Fruit fly (Drosophila melanogaster): ENCODE data around the gene mys.

mys gene

DNA sequence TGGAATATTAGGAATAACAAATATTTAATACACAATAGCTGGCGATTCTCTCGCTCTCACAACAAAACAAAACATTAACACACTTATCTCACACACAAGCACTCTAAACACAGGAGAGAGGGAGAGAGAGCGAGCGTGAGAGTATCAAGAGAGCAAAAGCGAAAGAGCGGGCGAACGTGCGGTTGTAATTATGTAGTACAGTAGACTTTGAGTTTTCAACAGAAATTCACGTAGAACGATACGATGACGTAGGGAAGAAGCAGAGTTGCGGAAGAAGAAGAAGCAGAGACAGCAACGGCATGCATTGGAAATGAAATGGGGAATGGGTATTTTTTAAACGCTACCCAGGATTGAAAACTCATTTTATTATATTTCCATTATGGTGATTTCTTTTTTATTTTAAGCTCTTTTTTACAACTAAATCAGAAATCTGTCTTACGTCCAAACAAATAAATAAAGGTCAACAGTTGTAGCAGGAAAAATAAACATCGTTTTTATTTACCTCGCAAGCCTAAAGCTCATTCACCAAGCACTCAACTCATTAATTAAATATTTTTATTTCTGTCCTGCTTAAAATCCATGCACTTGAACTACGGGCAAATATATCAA is 3.5 kb upstream of the mys start (continued):
- TF ChIP-seq fd3F (GFP tag; optimal IDR thresholded peaks at IDR 0.05) (no peak), CoRest (tag; optimal IDR thresholded peaks at IDR 0.05) (no peak), dysf (GFP tag; IDR thresholded peaks at IDR 0.05) (no peak), nerfin-1 (tag; optimal IDR thresholded peaks at IDR 0.05) (peak; percentile 68), Dek (tag; optimal IDR thresholded peaks at IDR 0.05) (peak; percentile 6), eve (GFP tag; optimal IDR thresholded peaks at IDR 0.05) (peak in 1 of 2 experiments; percentile 52), CG18262 (tag; optimal IDR thresholded peaks at IDR 0.05) (peak; percentile 19), danr (GFP tag; IDR thresholded peaks at IDR 0.05) (no peak), CG4360 (GFP tag; IDR thresholded peaks at IDR 0.05) (peak; percentile 39), Sox100B (GFP tag; optimal IDR thresholded peaks at IDR 0.05) (peak; percentile 39), ERR (GFP tag; optimal IDR thresholded peaks at IDR 0.05) (no peak), CG17612 (GFP tag; IDR thresholded peaks at IDR 0.05) (no peak), row (GFP tag; IDR thresholded peaks at IDR 0.05) (no peak), unc-4 (GFP tag; IDR thresholded peaks at IDR 0.05; ENCODE audit: partially characterized antibody) (0 out of 2 replicates have a peak, but pooled peaks have one; percentile 29), nom (GFP tag; optimal IDR thresholded peaks at IDR 0.05) (peak; percentile 84), CG2712 (tag; optimal IDR thresholded peaks at IDR 0.05) (peak; percentile 12), Doc3 (GFP tag; IDR thresholded peaks at IDR 0.05; ENCODE audit: partially characterized antibody) (no peak), vfl (GFP tag; optimal IDR thresholded peaks at IDR 0.05) (no peak), zen2 (GFP tag; IDR thresholded peaks at IDR 0.05; ENCODE audit: partially characterized antibody) (peak; percentile 11; the same call in 1 of the 3 replicates), CG17361 (GFP tag; IDR thresholded peaks at IDR 0.05) (0 out of 3 replicates have a peak, but pooled peaks have one; percentile 12), CG1832 (GFP tag; optimal IDR thresholded peaks at IDR 0.05) (peak; percentile 46), HHEX (GFP tag; optimal IDR thresholded peaks at IDR 0.05) (peak; percentile 23), sqz (GFP tag; optimal IDR thresholded peaks at IDR 0.05) (no peak), CG12391 (tag; optimal IDR thresholded peaks at IDR 0.05) (peak; percentile 24)

DNA sequence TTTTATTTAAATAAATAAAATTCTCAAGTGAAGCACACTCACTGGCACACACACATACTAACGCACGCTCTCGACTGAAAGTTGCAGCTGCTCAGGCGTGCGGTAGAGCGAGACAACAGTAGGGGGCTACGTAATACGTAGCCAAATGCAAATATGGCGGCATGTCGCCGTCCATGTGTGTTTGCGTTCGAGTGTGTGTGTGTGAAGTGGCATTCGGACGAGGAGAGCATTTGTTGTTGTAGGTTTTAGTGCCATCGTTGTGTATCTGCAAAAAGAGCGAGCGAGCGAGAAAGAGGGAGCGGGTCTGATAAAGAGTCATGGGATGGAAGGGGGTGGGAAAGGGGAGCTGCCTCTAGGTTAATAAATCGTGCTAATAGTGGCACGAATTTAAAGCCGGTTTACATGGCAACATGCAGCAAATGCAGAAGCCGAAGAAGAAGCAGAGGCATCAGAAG is 3.0 kb upstream of the mys start:
- TF ChIP-seq ash1 (GFP tag; optimal IDR thresholded peaks at IDR 0.05) (peak; percentile 68), CG1832 (GFP tag; optimal IDR thresholded peaks at IDR 0.05) (peak; percentile 74), CG5953 (GFP tag; IDR thresholded peaks at IDR 0.05) (no peak), lov (optimal IDR thresholded peaks at IDR 0.05) (no peak), lov (GFP tag; IDR thresholded peaks at IDR 0.05) (peak; percentile 65; the same call in 2 of the 3 replicates), CG13287 (GFP tag; IDR thresholded peaks at IDR 0.05; ENCODE audit: partially characterized antibody) (peak; percentile 35), CG3163 (GFP tag; optimal IDR thresholded peaks at IDR 0.05) (peak; percentile 35), CG10366 (GFP tag; IDR thresholded peaks at IDR 0.05) (no peak), wek (GFP tag; optimal IDR thresholded peaks at IDR 0.05) (peak; percentile 7), Aef1 (GFP tag; IDR thresholded peaks at IDR 0.05) (0 out of 3 replicates have a peak, but pooled peaks have one; percentile 25), CG6683 (GFP tag; optimal IDR thresholded peaks at IDR 0.05) (peak; percentile 12), seq (GFP tag; IDR thresholded peaks at IDR 0.05) (peak; percentile 19; the same call in 1 of the 2 replicates), dan (GFP tag; IDR thresholded peaks at IDR 0.05) (no peak), sens (GFP tag) (peak; percentile 87), HmgZ (tag; optimal IDR thresholded peaks at IDR 0.05) (no peak), Trl (optimal IDR thresholded peaks at IDR 0.05) (peak; percentile 71 to 88), Trl (GFP tag; optimal IDR thresholded peaks at IDR 0.05) (peak; percentile 35), sd (tag; optimal IDR thresholded peaks at IDR 0.05) (peak; percentile 67), CG8478 (optimal IDR thresholded peaks at IDR 0.05) (peak; percentile 72), CG10543 (GFP tag; optimal IDR thresholded peaks at IDR 0.05) (peak; percentile 67), gcm (GFP tag; optimal IDR thresholded peaks at IDR 0.05) (peak; percentile 28), nerfin-1 (tag; optimal IDR thresholded peaks at IDR 0.05) (peak; percentile 71), CG11723 (GFP tag; optimal IDR thresholded peaks at IDR 0.05) (no peak), MTF-1 (GFP tag; optimal IDR thresholded peaks at IDR 0.05; ENCODE audit: borderline replicate concordance) (no peak), CG10431 (GFP tag; optimal IDR thresholded peaks at IDR 0.05) (peak; percentile 83), crol (GFP tag; IDR thresholded peaks at IDR 0.05) (peak; percentile 93), CG8765 (GFP tag; IDR thresholded peaks at IDR 0.05) (peak; percentile 37; the same call in 1 of the 2 replicates), Drgx (GFP tag; IDR thresholded peaks at IDR 0.05) (0 out of 2 replicates have a peak, but pooled peaks have one; percentile 30)
